Worm (Caenorhabditis elegans) whole organism, L1 larva: ENCODE data around the gene F43G6.8.

Experiments used
- dpl-1 ChIP-seq, 3 experiments: fragments of 150-350 bp in 2 of 3; sonication (generic microtip) in 1 of 3; optimal IDR thresholded peaks; 2 replicates each; lab custom pipeline; 2014 to 2017; ENCODE audit warnings: missing biosample characterization in 3 of 3, missing genetic modification characterization in 3 of 3, missing genetic modification reagents in 3 of 3
- dsc-1 ChIP-seq: sonication (generic microtip); optimal IDR thresholded peaks from 2 replicates; lab custom pipeline; 2016; ENCODE audit warnings: mild to moderate bottlenecking, missing genetic modification characterization, missing compliant biosample characterization
- fkh-10 ChIP-seq: sonication (generic microtip); optimal IDR thresholded peaks from 2 replicates; lab custom pipeline; 2017; ENCODE audit warnings: missing biosample characterization, missing genetic modification reagents, missing genetic modification characterization
- lsy-2 ChIP-seq, 2 experiments: fragments of 150-350 bp; optimal IDR thresholded peaks; 2 replicates each; lab custom pipeline; 2014; ENCODE audit warnings: missing biosample characterization in 2 of 2, missing genetic modification characterization in 2 of 2
- mdl-1 ChIP-seq, 2 experiments: fragments of 150-350 bp; optimal IDR thresholded peaks; 2 replicates each; lab custom pipeline; 2014 to 2017; ENCODE audit warnings: missing biosample characterization in 2 of 2, missing genetic modification characterization in 2 of 2, inconsistent platforms in 1 of 2
- unc-30 ChIP-seq: sonication (generic microtip); optimal IDR thresholded peaks from 2 replicates; lab custom pipeline; 2017; ENCODE audit warnings: missing biosample characterization, missing genetic modification characterization
- unc-62 ChIP-seq: fragments of 150-350 bp; optimal IDR thresholded peaks from 2 replicates; lab custom pipeline; 2014; ENCODE audit warnings: missing biosample characterization, missing genetic modification reagents, missing genetic modification characterization

ce11 chrII:11844072-11844471 lies 30.2 kb upstream of the F43G6.8 start:
- TF ChIP-seq fkh-10 (GFP tag; lab: Kevin White, UChicago), result no peak
- TF ChIP-seq unc-30 (tag; lab: Kevin White, UChicago), result no peak
- no peak for TF ChIP-seq lsy-2 (tag; optimal IDR thresholded peaks at IDR 0.05; lab: Kevin White, UChicago)
- TF ChIP-seq dsc-1 (tag; lab: Kevin White, UChicago), result no peak
- no peak for TF ChIP-seq unc-62 (GFP tag; lab: Kevin White, UChicago)
- TF ChIP-seq mdl-1 (tag; optimal IDR thresholded peaks at IDR 0.05; lab: Kevin White, UChicago), result no peak
- TF ChIP-seq dpl-1 (GFP tag; optimal IDR thresholded peaks at IDR 0.05; lab: Kevin White, UChicago), result no peak
